Worm (Caenorhabditis elegans): ENCODE data around the gene str-155.

ce11 chrIV:4874603-4875002, 41.2 kb upstream of the str-155 start, which contains the start of gene str-174:
- no peak for TF ChIP-seq swsn-7 (tag; optimal IDR thresholded peaks at IDR 0.05)
- TF ChIP-seq ama-1 (optimal IDR thresholded peaks at IDR 0.05): no peak
- no peak for TF ChIP-seq fkh-10 (GFP tag; optimal IDR thresholded peaks at IDR 0.05)
- no peak for TF ChIP-seq lin-15B (tag; optimal IDR thresholded peaks at IDR 0.05)
- TF ChIP-seq efl-1 (optimal IDR thresholded peaks at IDR 0.05): no peak
- TF ChIP-seq efl-1 (GFP tag; optimal IDR thresholded peaks at IDR 0.05 in 1 of 2): no peak
